Worm (Caenorhabditis elegans): ENCODE measurements around the gene F36H5.14.

DNA sequence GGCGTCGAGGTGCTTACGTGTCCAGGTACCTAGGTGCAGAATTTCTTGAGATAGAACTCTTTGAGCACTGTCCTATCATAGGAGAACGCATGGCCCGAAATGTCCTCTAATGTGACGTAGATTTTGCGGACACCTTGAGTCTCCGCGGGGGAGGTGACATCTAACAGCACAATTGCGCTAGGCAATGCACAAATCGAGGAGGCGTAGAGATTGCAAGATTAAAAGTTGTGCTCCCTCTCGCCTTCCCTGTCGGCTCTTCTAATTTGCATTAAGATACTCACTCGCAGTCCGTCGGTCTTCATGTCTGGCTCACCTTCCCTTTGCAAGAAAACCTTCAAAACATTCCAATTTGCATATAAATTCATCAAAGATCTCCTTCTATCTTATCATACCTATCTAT is 15.7 kb upstream of the F36H5.14 start, which contains the start of gene F36H5.18:
- TF ChIP-seq nhr-23 (tag; optimal IDR thresholded peaks at IDR 0.05) (no peak), egl-27 (tag; optimal IDR thresholded peaks at IDR 0.05) (no peak)

Measured in whole organism, L3 larva.